Worm (Caenorhabditis elegans) whole organism, mixed stage, embryonic: Measurements from ENCODE around the gene C17H11.1.

Experiments used
- blmp-1 ChIP-seq: fragments of 150-350 bp; optimal IDR thresholded peaks from 2 replicates; lab custom pipeline; 2014; ENCODE audit warnings: missing biosample characterization, missing genetic modification characterization
- mab-5 ChIP-seq: fragments of 150-350 bp; optimal IDR thresholded peaks from 2 replicates; lab custom pipeline; 2014; ENCODE audit warnings: missing biosample characterization, missing genetic modification characterization

DNA sequence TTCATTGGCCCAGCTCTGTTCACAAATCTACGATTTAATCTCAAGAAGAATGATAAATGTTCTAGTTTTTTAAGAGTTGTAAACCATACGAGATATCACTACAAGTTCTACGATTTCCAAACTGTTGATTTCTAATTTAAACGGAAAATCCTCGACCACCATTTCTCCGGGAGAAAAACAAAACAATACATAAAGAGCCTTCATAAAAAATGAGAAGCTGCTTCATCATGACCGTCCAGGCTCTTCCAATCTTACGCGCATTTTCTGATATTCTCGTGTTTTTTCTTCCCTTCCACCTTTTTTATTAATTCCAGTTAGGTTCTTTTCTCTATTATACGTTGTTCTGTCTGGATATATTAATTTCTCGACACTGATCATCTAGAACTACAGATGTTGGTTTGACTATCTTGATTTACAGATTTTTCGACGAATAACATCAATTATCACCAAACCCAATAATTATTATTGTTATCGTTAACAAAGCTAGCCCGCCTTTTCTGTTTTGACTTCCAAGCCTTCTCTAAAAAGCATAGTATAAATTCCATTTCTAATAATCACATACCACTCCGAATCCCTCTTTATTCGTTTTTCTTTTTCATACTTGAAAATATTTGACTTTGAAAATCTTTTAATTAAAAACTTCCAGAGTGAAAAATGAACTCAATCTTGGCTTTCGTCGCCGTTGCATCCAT, 40.9 kb downstream of the C17H11.1 start, which contains the start of gene C47D2.1:
- no peak for TF ChIP-seq blmp-1 (tag; lab: Kevin White, UChicago)
- no peak for TF ChIP-seq mab-5 (tag; lab: Kevin White, UChicago)
